Worm (Caenorhabditis elegans) whole organism, dauer: ENCODE data around the gene clec-224.

Experiments
- unc-62 ChIP-seq: sonication (generic microtip); optimal IDR thresholded peaks from 2 replicates; lab custom pipeline; 2017; ENCODE audit warnings: missing biosample characterization, missing genetic modification reagents, missing genetic modification characterization

clec-224 gene

ce11 chrV:12179338-12179737 lies at the start of gene clec-224:
TSS of gene clec-224 (minus strand) at chrV:12179438.
- no peak for TF ChIP-seq unc-62 (GFP tag; lab: Kevin White, UChicago)

ce11 chrV:12213027-12213426 lies 33.8 kb upstream of the clec-224 start, which contains the start of gene vab-8:
TSS of gene vab-8 (plus strand) at chrV:12213327.
- no peak for TF ChIP-seq unc-62 (GFP tag; lab: Kevin White, UChicago)

- TF ChIP-seq unc-62 (GFP tag; lab: Kevin White, UChicago): no peak
These were observed 31.9 kb upstream of the clec-224 start for ce11 chrV:12211090-12211489.

- no peak for TF ChIP-seq unc-62 (GFP tag; lab: Kevin White, UChicago)
These were observed 30.7 kb upstream of the clec-224 start for ce11 chrV:12209951-12210350.

- TF ChIP-seq unc-62 (GFP tag; lab: Kevin White, UChicago): no peak
These were observed 29.4 kb upstream of the clec-224 start for ce11 chrV:12208678-12209077.

- no peak for TF ChIP-seq unc-62 (GFP tag; lab: Kevin White, UChicago)
These were observed 20.2 kb upstream of the clec-224 start for ce11 chrV:12199474-12199873.

ce11 chrV:12198545-12198944 lies 19.3 kb upstream of the clec-224 start, which contains the start of gene lon-3:
TSS of gene lon-3 (minus strand) at chrV:12198645.
- TF ChIP-seq unc-62 (GFP tag; lab: Kevin White, UChicago): no peak

- TF ChIP-seq unc-62 (GFP tag; lab: Kevin White, UChicago): no peak
These were observed 18.5 kb upstream of the clec-224 start for ce11 chrV:12197748-12198147.

ce11 chrV:12196659-12197058 lies 17.4 kb upstream of the clec-224 start:
- TF ChIP-seq unc-62 (GFP tag; lab: Kevin White, UChicago): no peak

- TF ChIP-seq unc-62 (GFP tag; lab: Kevin White, UChicago): no peak
These were observed 16.6 kb upstream of the clec-224 start, which contains the start of gene ZK836.3 for ce11 chrV:12195845-12196244. TSS of gene ZK836.3 (minus strand) at chrV:12195945.

- TF ChIP-seq unc-62 (GFP tag; lab: Kevin White, UChicago): no peak
These were observed 15.0 kb upstream of the clec-224 start, which contains the start of gene ogdh-2 for ce11 chrV:12194275-12194674. TSS of gene ogdh-2 (plus strand) at chrV:12194507.

- no peak for TF ChIP-seq unc-62 (GFP tag; lab: Kevin White, UChicago)
These were observed 12.9 kb upstream of the clec-224 start, which contains the start of gene rnp-1 for ce11 chrV:12192129-12192528. TSS of gene rnp-1 (plus strand) at chrV:12192273.

- no peak for TF ChIP-seq unc-62 (GFP tag; lab: Kevin White, UChicago)
These were observed 11.8 kb upstream of the clec-224 start, which contains the start of gene dpy-30 for ce11 chrV:12190943-12191569. TSS of gene dpy-30 (plus strand) at chrV:12191519.

- no peak for TF ChIP-seq unc-62 (GFP tag; lab: Kevin White, UChicago)
These were observed 9.6 kb upstream of the clec-224 start for ce11 chrV:12188830-12189229.

ce11 chrV:12187344-12187743 lies 8.1 kb upstream of the clec-224 start, which contains the start of gene ZK863.8:
TSS of gene ZK863.8 (minus strand) at chrV:12187516.
- TF ChIP-seq unc-62 (GFP tag; lab: Kevin White, UChicago): no peak

- no peak for TF ChIP-seq unc-62 (GFP tag; lab: Kevin White, UChicago)
These were observed 5.2 kb upstream of the clec-224 start, which contains the start of gene srd-4 for ce11 chrV:12184308-12184999. TSS of gene srd-4 (plus strand) at chrV:12184949.
